Worm (Caenorhabditis elegans): ENCODE measurements around the gene rfl-1.

Gene rfl-1

DNA sequence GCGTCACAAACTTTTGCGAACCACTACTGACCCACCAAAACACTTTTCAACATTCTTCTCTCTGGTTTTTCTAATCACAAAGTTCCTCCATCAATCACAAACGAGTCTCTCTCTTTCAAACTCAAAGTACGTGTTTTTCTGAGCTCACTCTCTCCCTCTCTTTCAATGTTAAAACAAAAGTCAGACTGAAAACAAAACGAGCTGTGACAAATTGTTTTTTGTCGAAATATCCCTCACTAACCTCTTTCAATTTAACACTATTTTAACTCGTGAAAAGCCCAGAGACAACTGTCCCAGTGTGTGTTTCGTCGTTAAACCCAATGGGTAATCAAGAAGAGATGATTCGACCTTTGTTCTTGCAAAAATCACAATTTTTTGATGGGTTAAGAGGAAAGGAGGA, 32.9 kb upstream of the rfl-1 start (continued):
- peak; percentile 57 for TF ChIP-seq tbx-2 (tag; optimal IDR thresholded peaks at IDR 0.05)
- TF ChIP-seq snpc-4 (tag; optimal IDR thresholded peaks at IDR 0.05), result no peak
- TF ChIP-seq lin-14 (GFP tag; optimal IDR thresholded peaks at IDR 0.05), result peak; percentile 88
- TF ChIP-seq ama-1 (optimal IDR thresholded peaks at IDR 0.05), result no peak
- peak; percentile 65 for TF ChIP-seq unc-130 (tag; optimal IDR thresholded peaks at IDR 0.05)
- no peak for TF ChIP-seq ets-5 (GFP tag; IDR thresholded peaks at IDR 0.05)
- peak; percentile 16 for TF ChIP-seq sup-37 (GFP tag; optimal IDR thresholded peaks at IDR 0.05)
- TF ChIP-seq fos-1 (tag; optimal IDR thresholded peaks at IDR 0.05), result no peak
- TF ChIP-seq ceh-8 (GFP tag; optimal IDR thresholded peaks at IDR 0.05), result no peak
- TF ChIP-seq lin-35 (GFP tag; optimal IDR thresholded peaks at IDR 0.05), result peak in 1 of 2 experiments; percentile 22
- TF ChIP-seq nhr-47 (tag; optimal IDR thresholded peaks at IDR 0.05), result peak; percentile 42
- no peak for TF ChIP-seq lin-13 (GFP tag; optimal IDR thresholded peaks at IDR 0.05)

DNA sequence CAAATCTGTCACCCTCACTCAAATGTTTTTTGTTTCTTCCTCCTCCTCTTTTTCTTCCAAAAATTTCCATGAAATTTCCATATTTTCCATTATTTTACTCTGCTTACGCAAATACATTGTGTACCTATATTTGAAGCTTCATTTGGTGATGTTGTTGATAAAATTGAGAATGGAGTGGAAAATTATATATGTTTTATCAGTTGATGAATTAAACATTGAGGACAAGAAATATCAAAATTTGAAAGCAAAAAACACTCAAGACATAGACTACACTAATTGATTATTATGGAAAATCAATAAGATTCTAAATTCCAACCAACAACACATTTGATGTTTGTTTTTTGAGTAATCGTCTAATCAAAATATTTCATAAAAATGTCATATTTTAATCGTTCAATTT, 31.8 kb upstream of the rfl-1 start:
- TF ChIP-seq elt-2 (tag; optimal IDR thresholded peaks at IDR 0.05) (peak; percentile 44), nhr-47 (tag; optimal IDR thresholded peaks at IDR 0.05) (no peak), F16B12.6 (tag; optimal IDR thresholded peaks at IDR 0.05) (no peak), egl-27 (tag; optimal IDR thresholded peaks at IDR 0.05) (no peak), zag-1 (tag; optimal IDR thresholded peaks at IDR 0.05) (no peak), lin-35 (GFP tag; optimal IDR thresholded peaks at IDR 0.05) (peak in 1 of 2 experiments; percentile 20), elt-3 (tag; optimal IDR thresholded peaks at IDR 0.05) (no peak), tbx-2 (tag; optimal IDR thresholded peaks at IDR 0.05) (no peak), pax-3 (tag; optimal IDR thresholded peaks at IDR 0.05) (no peak), vab-15 (tag; optimal IDR thresholded peaks at IDR 0.05) (no peak)

DNA sequence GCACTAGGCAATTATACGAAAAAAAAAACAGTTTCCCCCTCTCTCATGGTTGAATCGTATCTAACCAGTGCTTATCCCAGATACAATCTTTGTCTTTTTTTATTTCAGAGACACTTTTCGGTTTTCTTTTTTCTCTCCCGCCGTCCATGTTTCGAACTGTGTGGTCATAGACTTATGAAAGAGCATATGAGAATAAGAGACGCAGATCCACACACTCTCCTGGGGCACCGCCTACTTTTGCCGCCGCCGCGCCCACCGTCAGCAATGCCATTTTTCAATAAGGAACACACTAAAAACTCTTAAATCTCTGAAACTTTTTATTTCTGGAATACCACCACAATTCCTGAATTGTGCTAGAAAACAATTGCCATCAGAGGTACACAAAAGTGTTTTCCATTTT, 31.1 kb upstream of the rfl-1 start, which contains the start of gene prk-1:
Gene prk-1 (plus strand): TSS at position 269 of the 400 bp plus-strand sequence.
- TF ChIP-seq rnt-1 (tag; optimal IDR thresholded peaks at IDR 0.05) (peak; percentile 37), blmp-1 (tag; optimal IDR thresholded peaks at IDR 0.05) (peak; percentile 2), nhr-85 (tag) (peak; percentile 65), snpc-4 (tag; optimal IDR thresholded peaks at IDR 0.05) (no peak), snu-23 (GFP tag; optimal IDR thresholded peaks at IDR 0.05) (peak; percentile 22), nhr-90 (tag; optimal IDR thresholded peaks at IDR 0.05; ENCODE audit: poor library complexity) (no peak), lin-14 (GFP tag; optimal IDR thresholded peaks at IDR 0.05) (peak; percentile 45)

DNA sequence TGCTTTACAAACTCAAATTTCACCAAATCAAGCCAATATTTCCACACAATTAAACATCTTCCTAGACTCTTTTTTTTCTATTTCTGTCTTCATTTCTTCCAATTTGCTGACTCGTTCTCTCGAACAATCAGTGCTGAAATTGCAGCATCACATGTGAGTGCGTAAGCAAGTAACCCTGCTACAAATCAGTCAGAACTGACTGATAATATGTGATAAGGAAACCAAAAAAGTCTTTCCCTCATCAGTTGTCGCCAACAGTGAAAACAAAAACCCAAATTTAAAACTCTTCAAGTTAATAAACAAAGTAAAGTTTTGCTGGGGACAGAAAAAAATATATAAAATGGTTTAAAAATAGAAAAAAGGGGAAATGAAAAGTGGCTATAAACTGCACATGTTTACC, 29.5 kb upstream of the rfl-1 start:
- TF ChIP-seq lin-35 (GFP tag; optimal IDR thresholded peaks at IDR 0.05) (peak in 1 of 2 experiments; percentile 38), dsc-1 (tag; optimal IDR thresholded peaks at IDR 0.05) (no peak), lin-14 (GFP tag; optimal IDR thresholded peaks at IDR 0.05) (no peak), sup-37 (GFP tag; optimal IDR thresholded peaks at IDR 0.05) (no peak), elt-2 (tag; optimal IDR thresholded peaks at IDR 0.05) (peak; percentile 59), ztf-4 (tag; optimal IDR thresholded peaks at IDR 0.05) (no peak), nhr-11 (tag; optimal IDR thresholded peaks at IDR 0.05) (no peak), nhr-20 (tag; optimal IDR thresholded peaks at IDR 0.05) (peak; percentile 9)

DNA sequence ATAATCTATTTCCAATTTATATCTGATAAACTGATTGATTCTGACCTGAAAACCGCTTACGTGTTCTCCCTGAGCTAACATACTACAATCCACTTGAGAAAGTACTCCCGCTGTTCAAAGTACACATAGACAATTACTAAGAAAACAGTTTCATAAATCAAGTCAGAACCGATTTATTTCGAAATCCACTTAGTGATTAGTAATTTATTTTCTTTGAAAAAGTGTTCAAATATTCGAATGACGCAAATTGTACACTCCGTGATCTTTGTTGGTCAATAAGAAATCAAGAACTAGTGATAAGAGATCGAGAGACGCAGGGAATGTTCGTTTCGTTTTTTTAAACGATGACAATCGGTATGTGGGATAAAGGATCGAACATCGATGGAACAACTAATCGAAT, 28.5 kb upstream of the rfl-1 start:
- TF ChIP-seq efl-1 (optimal IDR thresholded peaks at IDR 0.05) (no peak), efl-1 (GFP tag; optimal IDR thresholded peaks at IDR 0.05 in 1 of 2) (peak in 1 of 2 experiments; percentile 21), ama-1 (optimal IDR thresholded peaks at IDR 0.05) (no peak)

DNA sequence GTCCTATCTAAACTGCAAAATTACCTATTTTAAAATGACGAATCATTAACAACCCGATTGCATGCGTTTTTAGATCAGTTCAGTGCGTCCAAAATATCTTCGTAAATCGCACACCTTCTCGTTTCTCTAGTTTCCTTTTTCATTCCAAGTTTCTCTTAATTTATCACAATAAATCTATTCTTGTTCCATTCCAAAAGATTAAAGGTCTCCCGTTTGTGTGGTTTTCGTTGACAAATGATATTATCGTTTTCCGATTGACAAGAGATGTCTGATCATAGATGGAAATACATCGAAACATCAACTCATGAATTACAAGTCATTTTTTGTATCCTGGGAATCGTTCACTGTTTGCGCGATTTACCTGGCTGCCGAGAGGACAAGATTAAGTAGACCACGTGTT, 27.8 kb upstream of the rfl-1 start:
- TF ChIP-seq hlh-4 (tag; optimal IDR thresholded peaks at IDR 0.05) (no peak), zag-1 (tag; optimal IDR thresholded peaks at IDR 0.05) (no peak), ztf-11 (tag; optimal IDR thresholded peaks at IDR 0.05) (no peak), C16A3.4 (tag; optimal IDR thresholded peaks at IDR 0.05) (no peak), nhr-90 (tag; optimal IDR thresholded peaks at IDR 0.05; ENCODE audit: poor library complexity) (no peak), unc-86 (tag; optimal IDR thresholded peaks at IDR 0.05) (no peak), nhr-237 (tag; optimal IDR thresholded peaks at IDR 0.05) (no peak), lin-15B (tag; optimal IDR thresholded peaks at IDR 0.05) (no peak), lsy-2 (tag; optimal IDR thresholded peaks at IDR 0.05) (peak in 1 of 2 experiments; percentile 23), lin-14 (GFP tag; optimal IDR thresholded peaks at IDR 0.05) (peak; percentile 47), mab-9 (GFP tag; IDR thresholded peaks at IDR 0.05) (no peak), egl-27 (tag; optimal IDR thresholded peaks at IDR 0.05) (no peak), jun-1 (tag; optimal IDR thresholded peaks at IDR 0.05) (no peak), sptf-1 (tag; optimal IDR thresholded peaks at IDR 0.05) (no peak), pag-3 (tag; optimal IDR thresholded peaks at IDR 0.05; ENCODE audit: borderline replicate concordance, insufficient read depth) (no peak), nhr-84 (tag; optimal IDR thresholded peaks at IDR 0.05) (no peak), elt-3 (tag; optimal IDR thresholded peaks at IDR 0.05) (peak in 3 of 6 experiments; percentile 34 to 45 (median 35)), egl-13 (tag; optimal IDR thresholded peaks at IDR 0.05) (no peak), rnt-1 (tag; optimal IDR thresholded peaks at IDR 0.05) (no peak), nhr-11 (tag; optimal IDR thresholded peaks at IDR 0.05) (no peak)
